Fruit fly (Drosophila melanogaster) whole organism, embryonic: ENCODE measurements around the gene CG14958.

Experiments used
- Adf1 ChIP-seq: fragments of 200-800 bp; sonication (Bioruptor generic); IDR thresholded peaks from 2 replicates; pipeline ENCODE4 v1.3.6; 2022; ENCODE audit warnings: missing biosample characterization, missing genetic modification characterization
- Atf6 ChIP-seq: fragments of 200-800 bp; sonication (Bioruptor generic); IDR thresholded peaks from 2 replicates; pipeline ENCODE4 v1.3.6; 2022; ENCODE audit warnings: missing biosample characterization, missing genetic modification characterization
- CG10274 ChIP-seq: fragments of 200-800 bp; sonication (Bioruptor generic); optimal IDR thresholded peaks from 3 replicates; lab custom pipeline; 2017; ENCODE audit warnings: missing biosample characterization, mild to moderate bottlenecking, missing genetic modification characterization
- CG11247 ChIP-seq: fragments of 200-800 bp; sonication (Bioruptor generic); IDR thresholded peaks from 2 replicates; pipeline ENCODE4 v1.3.6; 2022; ENCODE audit warnings: missing biosample characterization, missing genetic modification characterization
- CG11504 ChIP-seq: fragments of 200-800 bp; sonication (Bioruptor generic); optimal IDR thresholded peaks from 3 replicates; lab custom pipeline; 2019; ENCODE audit warnings: missing biosample characterization, mild to moderate bottlenecking, missing genetic modification characterization, moderate library complexity
- CG12236 ChIP-seq: fragments of 200-800 bp; sonication (Bioruptor generic); optimal IDR thresholded peaks from 2 replicates; lab custom pipeline; 2016; ENCODE audit warnings: missing biosample characterization, missing genetic modification characterization
- CG12299 ChIP-seq: fragments of 200-800 bp; sonication (Bioruptor generic); optimal IDR thresholded peaks from 2 replicates; lab custom pipeline; 2018; ENCODE audit warnings: missing biosample characterization, mild to moderate bottlenecking, missing genetic modification characterization
- CG12769 ChIP-seq: fragments of 200-800 bp; sonication (Bioruptor generic); optimal IDR thresholded peaks from 2 replicates; lab custom pipeline; 2019; ENCODE audit warnings: missing biosample characterization, mild to moderate bottlenecking, missing genetic modification characterization, moderate library complexity
- CG15011 ChIP-seq: fragments of 200-800 bp; sonication (Bioruptor generic); optimal IDR thresholded peaks from 3 replicates; lab custom pipeline; 2018; ENCODE audit warnings: missing biosample characterization, mild to moderate bottlenecking, missing genetic modification characterization
- CG15269 ChIP-seq: fragments of 200-800 bp; sonication (Bioruptor generic); optimal IDR thresholded peaks from 2 replicates; lab custom pipeline; 2018; ENCODE audit warnings: missing biosample characterization, mild to moderate bottlenecking, missing genetic modification characterization, moderate library complexity
- CG17186 ChIP-seq: fragments of 200-800 bp; sonication (Bioruptor generic); optimal IDR thresholded peaks from 3 replicates; lab custom pipeline; 2017; ENCODE audit warnings: missing biosample characterization, missing genetic modification reagents, missing genetic modification characterization
- CG2712 ChIP-seq: fragments of 200-800 bp; optimal IDR thresholded peaks from 3 replicates; lab custom pipeline; 2019; ENCODE audit warnings: missing biosample characterization, mild to moderate bottlenecking, missing genetic modification characterization, moderate library complexity
- CG30403 ChIP-seq: fragments of 200-800 bp; sonication (Bioruptor generic); optimal IDR thresholded peaks from 3 replicates; lab custom pipeline; 2016; ENCODE audit warnings: missing biosample characterization, missing genetic modification characterization
- CG32772 ChIP-seq: fragments of 200-800 bp; sonication (Bioruptor generic); IDR thresholded peaks from 2 replicates; pipeline ENCODE4 v1.3.6; 2022; ENCODE audit warnings: missing biosample characterization, missing genetic modification characterization
- CG34224 ChIP-seq: fragments of 200-800 bp; sonication (Bioruptor generic); IDR thresholded peaks from 3 replicates; pipeline ENCODE4 v1.3.6; 2022; ENCODE audit warnings: missing biosample characterization, missing genetic modification characterization; ENCODE audit not compliant: partially characterized antibody
- CG6683 ChIP-seq: fragments of 200-800 bp; sonication (Bioruptor generic); optimal IDR thresholded peaks from 2 replicates; lab custom pipeline; 2017; ENCODE audit warnings: missing biosample characterization, mild to moderate bottlenecking, missing genetic modification characterization, missing genetic modification reagents
- CG8388 ChIP-seq: fragments of 200-800 bp; sonication (Bioruptor generic); optimal IDR thresholded peaks from 2 replicates; lab custom pipeline; 2019; ENCODE audit warnings: missing biosample characterization, mild to moderate bottlenecking, missing genetic modification characterization, moderate library complexity
- Camta ChIP-seq: fragments of 200-800 bp; sonication (Bioruptor generic); optimal IDR thresholded peaks from 2 replicates; lab custom pipeline; 2016; ENCODE audit warnings: missing biosample characterization, missing genetic modification characterization
- HLH54F ChIP-seq: fragments of 200-800 bp; sonication (Bioruptor generic); optimal IDR thresholded peaks from 3 replicates; lab custom pipeline; 2016; ENCODE audit warnings: missing biosample characterization, missing genetic modification characterization
- Hr51 ChIP-seq, 2 experiments: fragments of 200-800 bp; sonication (Bioruptor generic); optimal IDR thresholded peaks; 2 replicates in 1 of 2; 3 replicates in 1 of 2; lab custom pipeline; 2016 to 2018; ENCODE audit warnings: missing biosample characterization in 2 of 2, missing genetic modification characterization in 2 of 2, mild to moderate bottlenecking in 1 of 2, moderate library complexity in 1 of 2
- Jarid2 ChIP-seq: fragments of 200-800 bp; sonication (Bioruptor generic); optimal IDR thresholded peaks from 3 replicates; lab custom pipeline; 2017; ENCODE audit warnings: mild to moderate bottlenecking, missing biosample characterization, missing genetic modification reagents, missing genetic modification characterization
- Kr ChIP-seq: fragments of 200-800 bp; sonication (Bioruptor generic); optimal IDR thresholded peaks from 2 replicates; lab custom pipeline; 2017; ENCODE audit warnings: missing biosample characterization, mild to moderate bottlenecking, missing genetic modification characterization
- Mad ChIP-seq: fragments of 200-800 bp; sonication (Bioruptor generic); optimal IDR thresholded peaks from 2 replicates; lab custom pipeline; 2016; ENCODE audit warnings: missing biosample characterization, missing genetic modification characterization
- Poxn ChIP-seq: fragments of 200-800 bp; sonication (Bioruptor generic); IDR thresholded peaks from 2 replicates; pipeline ENCODE4 v1.3.6; 2022; ENCODE audit warnings: missing biosample characterization, missing genetic modification characterization
- Six4 ChIP-seq: fragments of 200-800 bp; sonication (Bioruptor generic); optimal IDR thresholded peaks from 2 replicates; lab custom pipeline; 2016; ENCODE audit warnings: missing biosample characterization, missing genetic modification characterization
- Stat92E ChIP-seq, 3 experiments: fragments of >200 bp in 2 of 3; fragments of 200-800 bp in 1 of 3; sonication (Bioruptor generic) in 1 of 3; optimal IDR thresholded peaks; 2 replicates each; lab custom pipeline; 2017 to 2019; ENCODE audit warnings: missing biosample characterization in 3 of 3, missing genetic modification characterization in 3 of 3, mild to moderate bottlenecking in 1 of 3, moderate library complexity in 1 of 3
- Usf ChIP-seq: fragments of 200-800 bp; sonication (Bioruptor generic); optimal IDR thresholded peaks from 2 replicates; lab custom pipeline; 2017; ENCODE audit warnings: missing genotype, missing biosample characterization, missing genetic modification characterization
- bowl ChIP-seq: fragments of 200-800 bp; sonication (Bioruptor generic); IDR thresholded peaks from 2 replicates; pipeline ENCODE4 v1.3.6; 2022; ENCODE audit warnings: missing biosample characterization, missing genetic modification characterization
- esg ChIP-seq: fragments of 200-800 bp; sonication (Bioruptor generic); conservative IDR thresholded peaks from 2 replicates; pipeline ENCODE4 v1.3.6; 2022; ENCODE audit warnings: missing biosample characterization, missing genetic modification characterization
- eve ChIP-seq, 2 experiments: fragments of >200 bp; optimal IDR thresholded peaks; 2 replicates each; lab custom pipeline; 2017; ENCODE audit warnings: missing biosample characterization in 2 of 2, missing genetic modification characterization in 2 of 2
- fd96Cb ChIP-seq: fragments of 200-800 bp; sonication (Bioruptor generic); optimal IDR thresholded peaks from 2 replicates; lab custom pipeline; 2018; ENCODE audit warnings: missing biosample characterization, mild to moderate bottlenecking, missing genetic modification characterization, moderate library complexity
- fu2 ChIP-seq: fragments of 200-800 bp; sonication (Bioruptor generic); optimal IDR thresholded peaks from 2 replicates; lab custom pipeline; 2016; ENCODE audit warnings: missing biosample characterization, missing genetic modification characterization
- gsb-n ChIP-seq: fragments of 200-800 bp; sonication (Bioruptor generic); optimal IDR thresholded peaks from 3 replicates; lab custom pipeline; 2018; ENCODE audit warnings: missing biosample characterization, mild to moderate bottlenecking, missing genetic modification characterization
- h ChIP-seq: fragments of >200 bp; optimal IDR thresholded peaks from 2 replicates; lab custom pipeline; 2017
- kni ChIP-seq: fragments of 200-800 bp; sonication (Bioruptor generic); optimal IDR thresholded peaks from 3 replicates; lab custom pipeline; 2017; ENCODE audit warnings: mild to moderate bottlenecking, missing biosample characterization, missing genetic modification reagents, missing genetic modification characterization
- lola ChIP-seq, 3 experiments: fragments of >200 bp in 2 of 3; fragments of 200-800 bp in 1 of 3; sonication (Bioruptor generic) in 1 of 3; optimal IDR thresholded peaks; 2 replicates each; lab custom pipeline; 2017 to 2019; ENCODE audit warnings: missing biosample characterization in 3 of 3, missing genetic modification characterization in 3 of 3, mild to moderate bottlenecking in 1 of 3, moderate library complexity in 1 of 3
- peb ChIP-seq: fragments of 200-800 bp; sonication (Bioruptor generic); IDR thresholded peaks from 2 replicates; pipeline ENCODE4 v1.3.6; 2022; ENCODE audit warnings: missing biosample characterization, missing genetic modification characterization
- pita ChIP-seq: fragments of 200-800 bp; sonication (Bioruptor generic); optimal IDR thresholded peaks from 2 replicates; lab custom pipeline; 2017; ENCODE audit warnings: missing biosample characterization, mild to moderate bottlenecking, missing genetic modification characterization
- prd ChIP-seq, 3 experiments: fragments of >200 bp in 2 of 3; fragments of 200-800 bp in 1 of 3; sonication (Bioruptor generic) in 1 of 3; optimal IDR thresholded peaks in 2 of 3; IDR thresholded peaks in 1 of 3; 2 replicates in 2 of 3; 3 replicates in 1 of 3; pipeline versions ENCODE4 v1.3.6 to Lab custom; 2017 to 2022; ENCODE audit warnings: missing biosample characterization in 1 of 3, missing genetic modification characterization in 1 of 3
- rib ChIP-seq: fragments of 200-800 bp; sonication (Bioruptor generic); IDR thresholded peaks from 2 replicates; pipeline ENCODE4 v1.3.6; 2022; ENCODE audit warnings: missing biosample characterization, missing genetic modification characterization
- salm ChIP-seq: fragments of 200-800 bp; sonication (Bioruptor generic); optimal IDR thresholded peaks from 2 replicates; lab custom pipeline; 2018; ENCODE audit warnings: missing biosample characterization, mild to moderate bottlenecking, missing genetic modification characterization
- schlank ChIP-seq: fragments of 200-800 bp; sonication (Bioruptor generic); optimal IDR thresholded peaks from 2 replicates; lab custom pipeline; 2018; ENCODE audit warnings: missing biosample characterization, mild to moderate bottlenecking, missing genetic modification characterization
- tio ChIP-seq: fragments of 200-800 bp; sonication (Bioruptor generic); optimal IDR thresholded peaks from 2 replicates; lab custom pipeline; 2017; ENCODE audit warnings: missing biosample characterization, missing genetic modification characterization, inconsistent platforms
- unc-4 ChIP-seq: fragments of 200-800 bp; sonication (Bioruptor generic); IDR thresholded peaks from 2 replicates; pipeline ENCODE4 v1.3.6; 2022; ENCODE audit warnings: missing biosample characterization, missing genetic modification characterization; ENCODE audit not compliant: partially characterized antibody
- vvl ChIP-seq: fragments of 200-800 bp; sonication (Bioruptor generic); IDR thresholded peaks from 2 replicates; pipeline ENCODE4 v1.3.6; 2022; ENCODE audit warnings: missing biosample characterization, missing genetic modification characterization
- wek ChIP-seq: fragments of 200-800 bp; sonication (Bioruptor generic); optimal IDR thresholded peaks from 3 replicates; lab custom pipeline; 2018; ENCODE audit warnings: missing biosample characterization, mild to moderate bottlenecking, missing genetic modification characterization, moderate library complexity
- wor ChIP-seq: fragments of 200-800 bp; sonication (Bioruptor generic); IDR thresholded peaks from 2 replicates; pipeline ENCODE4 v1.3.6; 2022; ENCODE audit warnings: missing biosample characterization, missing genetic modification characterization

CG14958 gene

dm6 chr3L:3148125-3149059 is 41.4 kb upstream of the CG14958 start, which contains the start of the genes Usp5 and BtbVII (continued):
- TF ChIP-seq Usf (GFP tag; lab: Kevin White, UChicago): no peak
- no peak for TF ChIP-seq fd96Cb
- TF ChIP-seq prd (optimal IDR thresholded peaks at IDR 0.05; lab: Kevin White, UChicago): no peak
- TF ChIP-seq prd (GFP tag; IDR thresholded peaks at IDR 0.05; lab: Robert Waterston, UW): peak; percentile 62; the same call in 2 of the 3 replicates
- peak; percentile 73 for TF ChIP-seq HLH54F (GFP tag; lab: Kevin White, UChicago)
- TF ChIP-seq kni: peak; percentile 12
- TF ChIP-seq CG12299 (tag; lab: Kevin White, UChicago): peak; percentile 4
- TF ChIP-seq gsb-n (tag; lab: Kevin White, UChicago): no peak
- TF ChIP-seq Mad (GFP tag; lab: Kevin White, UChicago): peak; percentile 66
- TF ChIP-seq pita (GFP tag; lab: Kevin White, UChicago): no peak
- TF ChIP-seq Stat92E (GFP tag; optimal IDR thresholded peaks at IDR 0.05; lab: Kevin White, UChicago): peak in 1 of 3 experiments; percentile 13
- 0 out of 2 replicates have a peak, but pooled peaks have one; percentile 17 for TF ChIP-seq peb (GFP tag; lab: Robert Waterston, UW)
- peak; percentile 91 for TF ChIP-seq rib
- peak; percentile 47 to 49 for TF ChIP-seq Hr51 (GFP tag; optimal IDR thresholded peaks at IDR 0.05; lab: Kevin White, UChicago)
- TF ChIP-seq bowl: no peak
- no peak for TF ChIP-seq eve (GFP tag; optimal IDR thresholded peaks at IDR 0.05; lab: Kevin White, UChicago)
- peak; percentile 49 for TF ChIP-seq wek
- peak; percentile 17 for TF ChIP-seq CG8388 (GFP tag; lab: Kevin White, UChicago)
- no peak for TF ChIP-seq tio
- peak; percentile 98 for TF ChIP-seq unc-4 (GFP tag; lab: Robert Waterston, UW)
- no peak for TF ChIP-seq esg
- TF ChIP-seq CG12236 (GFP tag; lab: Kevin White, UChicago): no peak
- peak; percentile 48; the same call in 1 of the 2 replicates for TF ChIP-seq Adf1
- TF ChIP-seq CG15011: no peak
- no peak for TF ChIP-seq salm (tag; lab: Kevin White, UChicago)
- TF ChIP-seq CG17186 (GFP tag; lab: Kevin White, UChicago): no peak
- TF ChIP-seq h (lab: Kevin White, UChicago): no peak
- no peak for TF ChIP-seq CG10274 (GFP tag; lab: Kevin White, UChicago)
- TF ChIP-seq Kr (GFP tag; lab: Kevin White, UChicago): no peak
- peak; percentile 78 for TF ChIP-seq CG12769
- TF ChIP-seq CG30403 (GFP tag; lab: Kevin White, UChicago): peak; percentile 69
- TF ChIP-seq CG15269 (tag; lab: Kevin White, UChicago): peak; percentile 39
- peak; percentile 41 for TF ChIP-seq CG6683 (GFP tag; lab: Kevin White, UChicago)
- TF ChIP-seq schlank (tag; lab: Kevin White, UChicago): peak; percentile 24
- peak; percentile 48; the same call in 1 of the 2 replicates for TF ChIP-seq CG11247 (GFP tag; lab: Robert Waterston, UW)
- peak; percentile 71; the same call in 1 of the 2 replicates for TF ChIP-seq vvl (GFP tag; lab: Robert Waterston, UW)
- TF ChIP-seq CG2712 (tag; lab: Kevin White, UChicago): peak; percentile 46
- no peak for TF ChIP-seq Poxn (GFP tag; lab: Robert Waterston, UW)
- TF ChIP-seq CG11504: no peak
- TF ChIP-seq CG32772 (GFP tag; lab: Robert Waterston, UW): peak; percentile 62
- peak; percentile 99 for TF ChIP-seq CG34224 (GFP tag; lab: Robert Waterston, UW)
- no peak for TF ChIP-seq wor (GFP tag; lab: Robert Waterston, UW)
- peak in 1 of 3 experiments; percentile 55 for TF ChIP-seq lola (GFP tag; optimal IDR thresholded peaks at IDR 0.05; lab: Kevin White, UChicago)
- TF ChIP-seq fu2 (GFP tag; lab: Kevin White, UChicago): peak; percentile 28
- peak; percentile 43; the same call in 1 of the 2 replicates for TF ChIP-seq Atf6 (GFP tag; lab: Robert Waterston, UW)
- peak; percentile 43 for TF ChIP-seq Camta (GFP tag; lab: Kevin White, UChicago)
- TF ChIP-seq Jarid2 (GFP tag; lab: Kevin White, UChicago): no peak
- peak; percentile 64 for TF ChIP-seq Six4 (GFP tag; lab: Kevin White, UChicago)
